Worm (Caenorhabditis elegans) whole organism, L2 larva: ENCODE data around the gene dnj-11.

Source experiments
- aly-2 ChIP-seq: fragments of 150-350 bp; optimal IDR thresholded peaks from 2 replicates; lab custom pipeline; 2014; ENCODE audit warnings: missing biosample characterization, missing genetic modification characterization
- lin-13 ChIP-seq: fragments of 150-350 bp; optimal IDR thresholded peaks from 2 replicates; lab custom pipeline; 2014; ENCODE audit warnings: missing biosample characterization, missing genetic modification reagents, missing genetic modification characterization
- nhr-11 ChIP-seq: fragments of 150-350 bp; optimal IDR thresholded peaks from 2 replicates; lab custom pipeline; 2014; ENCODE audit warnings: missing biosample characterization, missing genetic modification characterization
- ztf-11 ChIP-seq: sonication (generic microtip); optimal IDR thresholded peaks from 2 replicates; lab custom pipeline; 2017; ENCODE audit warnings: missing biosample characterization, missing genetic modification characterization

DNA sequence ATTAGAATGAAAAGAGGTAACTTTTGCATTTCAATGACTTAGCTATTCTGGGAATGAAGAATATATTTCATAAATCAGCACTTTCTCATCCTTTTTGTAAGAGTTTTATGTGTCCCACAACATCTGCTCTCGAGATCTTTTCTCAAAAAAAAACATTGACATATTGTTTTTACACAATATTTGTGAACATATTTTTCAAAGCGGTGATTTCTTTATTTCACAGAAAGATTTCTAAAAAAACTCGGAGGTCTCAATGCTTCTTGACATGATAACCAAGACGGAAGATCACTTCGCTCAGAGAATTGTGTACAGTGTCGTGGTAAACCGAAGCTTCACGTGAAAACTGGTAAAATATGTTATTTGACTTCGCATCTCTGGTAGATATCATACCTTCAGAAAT, 10.2 kb downstream of the dnj-11 start, which contains the start of gene F38A5.22:
- TF ChIP-seq ztf-11 (tag; lab: Kevin White, UChicago) (no peak), lin-13 (GFP tag; lab: Kevin White, UChicago) (no peak), aly-2 (tag; lab: Kevin White, UChicago) (no peak), nhr-11 (no peak)
